Fruit fly (Drosophila melanogaster): ENCODE measurements around the gene PVRAP.
A peak's percentile ranks its signal among the peaks of the same experiment; 100 is the strongest.

Gene PVRAP

DNA sequence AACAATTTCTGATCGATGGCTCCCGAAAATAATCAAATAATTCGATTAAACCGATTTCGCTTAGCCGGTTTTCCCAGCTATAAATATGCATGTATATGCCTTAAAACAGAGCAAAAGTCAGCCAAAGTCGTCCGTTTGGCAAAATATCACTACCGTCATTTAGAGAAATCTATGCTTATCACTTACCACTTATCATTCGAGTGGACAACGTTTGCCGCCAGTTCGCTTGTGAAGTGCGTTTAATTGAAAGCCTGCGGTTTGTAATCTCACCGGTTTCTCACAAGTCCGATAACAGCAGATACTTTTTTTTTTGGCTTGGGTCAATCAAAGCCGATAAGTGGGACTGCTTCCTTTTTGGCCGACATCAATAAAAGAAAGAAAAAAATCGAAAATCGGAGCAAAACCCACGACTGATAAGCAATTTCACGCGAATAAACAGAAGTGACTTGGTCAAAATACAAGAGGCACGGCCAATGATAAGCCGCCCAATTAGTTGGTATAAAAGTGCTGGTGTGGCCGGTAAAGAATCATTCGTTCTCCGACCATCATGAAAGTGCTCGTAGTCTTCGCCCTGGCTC lies 53.3 kb downstream of the PVRAP start, which contains the start of gene Jon65Aiii (continued):
- TF ChIP-seq D (optimal IDR thresholded peaks at IDR 0.05) (no peak), D (GFP tag; optimal IDR thresholded peaks at IDR 0.05) (no peak), CG34376 (GFP tag; optimal IDR thresholded peaks at IDR 0.05) (peak; percentile 71), so (GFP tag; IDR thresholded peaks at IDR 0.05) (no peak), sqz (GFP tag; optimal IDR thresholded peaks at IDR 0.05) (no peak), CG2875 (GFP tag; optimal IDR thresholded peaks at IDR 0.05) (no peak), sug (tag; optimal IDR thresholded peaks at IDR 0.05) (peak; percentile 70), GATAe (GFP tag; conservative IDR thresholded peaks at IDR 0.05) (peak; percentile 37; the same call in 1 of the 2 replicates), Dad (GFP tag; optimal IDR thresholded peaks at IDR 0.05) (no peak), Jarid2 (GFP tag; optimal IDR thresholded peaks at IDR 0.05) (no peak), Hr3 (GFP tag; optimal IDR thresholded peaks at IDR 0.05) (no peak), run (tag; optimal IDR thresholded peaks at IDR 0.05) (peak; percentile 82), Sox100B (GFP tag; optimal IDR thresholded peaks at IDR 0.05) (no peak), CG31441 (GFP tag; IDR thresholded peaks at IDR 0.05) (no peak), cwo (GFP tag; optimal IDR thresholded peaks at IDR 0.05) (peak; percentile 15), inv (GFP tag; IDR thresholded peaks at IDR 0.05; ENCODE audit: partially characterized antibody) (no peak), CG10654 (GFP tag; optimal IDR thresholded peaks at IDR 0.05) (no peak), CG18599 (GFP tag; optimal IDR thresholded peaks at IDR 0.05) (peak; percentile 45), CG31365 (tag; optimal IDR thresholded peaks at IDR 0.05) (no peak), CG6765 (GFP tag; optimal IDR thresholded peaks at IDR 0.05) (no peak), NFAT (GFP tag; IDR thresholded peaks at IDR 0.05) (no peak), bbx (GFP tag; IDR thresholded peaks at IDR 0.05; ENCODE audit: partially characterized antibody) (no peak), aop (GFP tag; IDR thresholded peaks at IDR 0.05) (no peak)

DNA sequence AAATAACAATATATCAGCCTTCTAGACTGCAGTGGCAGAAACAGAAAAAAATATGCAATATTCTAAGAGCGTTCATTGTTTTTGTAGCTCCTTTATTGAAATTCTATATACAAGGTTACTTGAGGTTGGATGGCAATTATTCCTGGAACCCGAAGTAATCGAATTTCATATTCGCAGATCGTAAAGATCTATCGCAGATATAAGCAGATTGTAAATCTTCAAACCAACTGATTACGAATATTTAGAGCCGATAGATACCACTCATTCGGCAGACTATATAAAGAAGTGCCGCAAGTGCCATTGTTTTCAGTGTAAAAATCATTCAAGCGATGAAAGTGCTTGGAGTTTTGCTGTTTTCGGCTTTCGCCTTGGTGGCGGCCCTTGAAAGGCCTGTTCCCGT lies 55.0 kb downstream of the PVRAP start, which contains the start of gene Jon65Aii:
TSS of gene Jon65Aii (plus strand) at position 301 of the 400 bp plus-strand sequence.
- no peak for TF ChIP-seq Hmx (GFP tag; optimal IDR thresholded peaks at IDR 0.05)
- no peak for TF ChIP-seq vfl (GFP tag; optimal IDR thresholded peaks at IDR 0.05)
- TF ChIP-seq CG18262 (tag; optimal IDR thresholded peaks at IDR 0.05) = no peak
- no peak for TF ChIP-seq CG15479 (GFP tag; optimal IDR thresholded peaks at IDR 0.05)
- TF ChIP-seq h (optimal IDR thresholded peaks at IDR 0.05) = no peak
- TF ChIP-seq CG11398 (GFP tag; optimal IDR thresholded peaks at IDR 0.05) = no peak
- TF ChIP-seq tgo (GFP tag; IDR thresholded peaks at IDR 0.05) = no peak
- no peak for TF ChIP-seq amos (GFP tag; IDR thresholded peaks at IDR 0.05; ENCODE audit: partially characterized antibody)
- TF ChIP-seq Fer2 (tag; optimal IDR thresholded peaks at IDR 0.05) = no peak
- no peak for TF ChIP-seq NFAT (GFP tag; IDR thresholded peaks at IDR 0.05)
- TF ChIP-seq cad (GFP tag; optimal IDR thresholded peaks at IDR 0.05) = no peak
- TF ChIP-seq Hey (tag; optimal IDR thresholded peaks at IDR 0.05) = no peak
- TF ChIP-seq schlank (tag; optimal IDR thresholded peaks at IDR 0.05) = no peak
- no peak for TF ChIP-seq sim (GFP tag; IDR thresholded peaks at IDR 0.05)
- TF ChIP-seq otp (GFP tag; IDR thresholded peaks at IDR 0.05) = no peak
- TF ChIP-seq gfzf (GFP tag; optimal IDR thresholded peaks at IDR 0.05) = no peak
- no peak for TF ChIP-seq Meics (GFP tag; optimal IDR thresholded peaks at IDR 0.05)
- no peak for TF ChIP-seq az2 (GFP tag; optimal IDR thresholded peaks at IDR 0.05)
- TF ChIP-seq gem (tag; optimal IDR thresholded peaks at IDR 0.05) = no peak

Data from whole organism, embryonic.